Worm (Caenorhabditis elegans) whole organism, midembryonic: ENCODE results near the gene igdb-2.

ENCODE experiments used
- T22C8.4 ChIP-seq: fragments of 200-800 bp; sonication (Bioruptor generic); IDR thresholded peaks from 2 replicates; pipeline ENCODE4 v1.3.6; 2022; ENCODE audit warnings: missing genetic modification characterization, missing compliant biosample characterization
- cog-1 ChIP-seq: sonication (generic microtip); optimal IDR thresholded peaks from 2 replicates; lab custom pipeline; 2016; ENCODE audit warnings: missing genetic modification characterization, missing compliant biosample characterization
- flt-1 ChIP-seq: fragments of 200-800 bp; sonication (Bioruptor generic); IDR thresholded peaks from 2 replicates; pipeline ENCODE4 v1.3.6; 2022; ENCODE audit warnings: missing genetic modification characterization, missing compliant biosample characterization
- klf-2 ChIP-seq: fragments of 200-800 bp; sonication (Bioruptor generic); conservative IDR thresholded peaks from 2 replicates; pipeline ENCODE4 v1.3.6; 2022; ENCODE audit warnings: missing genetic modification reagents, missing genetic modification characterization, missing compliant biosample characterization
- med-1 ChIP-seq: sonication (generic microtip); optimal IDR thresholded peaks from 2 replicates; lab custom pipeline; 2017; ENCODE audit warnings: missing genetic modification characterization, mild to moderate bottlenecking, missing compliant biosample characterization, antibody characterized with exemption, missing genetic modification reagents; ENCODE audit not compliant: insufficient read depth
- ref-1 ChIP-seq: fragments of 200-800 bp; sonication (Bioruptor generic); conservative IDR thresholded peaks from 2 replicates; pipeline ENCODE4 v1.3.6; 2022; ENCODE audit warnings: missing genetic modification reagents, missing genetic modification characterization, missing compliant biosample characterization
- tab-1 ChIP-seq: fragments of 200-800 bp; sonication (Bioruptor generic); IDR thresholded peaks from 2 replicates; pipeline ENCODE4 v1.3.6; 2022; ENCODE audit warnings: missing genetic modification characterization, missing compliant biosample characterization
- ztf-23 ChIP-seq: fragments of 200-800 bp; sonication (Bioruptor generic); IDR thresholded peaks from 2 replicates; pipeline ENCODE4 v1.3.6; 2022; ENCODE audit warnings: missing genetic modification reagents, missing genetic modification characterization, missing compliant biosample characterization
- ztf-29 ChIP-seq: fragments of 200-800 bp; sonication (Bioruptor generic); IDR thresholded peaks from 2 replicates; pipeline ENCODE4 v1.3.6; 2022; ENCODE audit warnings: missing genetic modification reagents, missing genetic modification characterization, missing compliant biosample characterization

igdb-2 gene

DNA sequence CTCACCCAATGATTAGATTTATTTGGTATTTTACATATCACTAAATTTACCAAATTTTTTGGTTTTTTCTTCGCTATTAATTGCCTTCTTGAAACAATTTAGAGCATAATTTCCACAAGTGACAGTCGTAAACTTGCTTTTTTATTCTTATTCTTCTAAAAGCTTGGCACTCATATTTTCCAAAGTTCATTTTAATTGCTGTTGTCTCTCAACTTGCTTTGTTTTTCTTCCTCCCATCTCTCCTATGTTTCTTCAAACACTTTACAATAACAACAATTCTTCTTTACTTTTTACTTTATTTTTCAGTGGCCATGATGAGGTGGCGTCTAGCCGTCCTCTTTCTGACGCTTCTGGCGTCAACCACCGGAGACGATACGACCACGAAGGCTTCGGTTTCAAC is at the start of gene igdb-2:
Gene igdb-2 (plus strand): TSS at position 301 of the 400 bp plus-strand sequence.
- TF ChIP-seq T22C8.4 (GFP tag; lab: Robert Waterston, UW) = no peak
- no peak for TF ChIP-seq ref-1
- no peak for TF ChIP-seq klf-2 (GFP tag; lab: Robert Waterston, UW)
- no peak for TF ChIP-seq ztf-29
- TF ChIP-seq flt-1 (GFP tag; lab: Robert Waterston, UW) = no peak
- no peak for TF ChIP-seq cog-1 (tag; lab: Kevin White, UChicago)
- no peak for TF ChIP-seq med-1 (GFP tag; lab: Kevin White, UChicago)
- no peak for TF ChIP-seq ztf-23
- no peak for TF ChIP-seq tab-1 (GFP tag; lab: Robert Waterston, UW)

- TF ChIP-seq ref-1 = no peak
- no peak for TF ChIP-seq tab-1 (GFP tag; lab: Robert Waterston, UW)
- TF ChIP-seq med-1 (GFP tag; lab: Kevin White, UChicago) = no peak
- no peak for TF ChIP-seq ztf-23
- TF ChIP-seq T22C8.4 (GFP tag; lab: Robert Waterston, UW) = no peak
- TF ChIP-seq klf-2 (GFP tag; lab: Robert Waterston, UW) = no peak
- TF ChIP-seq ztf-29 = no peak
- no peak for TF ChIP-seq cog-1 (tag; lab: Kevin White, UChicago)
- TF ChIP-seq flt-1 (GFP tag; lab: Robert Waterston, UW) = no peak
These were observed 49.2 kb upstream of the igdb-2 start for ce11 chrIV:12419291-12419690.

DNA sequence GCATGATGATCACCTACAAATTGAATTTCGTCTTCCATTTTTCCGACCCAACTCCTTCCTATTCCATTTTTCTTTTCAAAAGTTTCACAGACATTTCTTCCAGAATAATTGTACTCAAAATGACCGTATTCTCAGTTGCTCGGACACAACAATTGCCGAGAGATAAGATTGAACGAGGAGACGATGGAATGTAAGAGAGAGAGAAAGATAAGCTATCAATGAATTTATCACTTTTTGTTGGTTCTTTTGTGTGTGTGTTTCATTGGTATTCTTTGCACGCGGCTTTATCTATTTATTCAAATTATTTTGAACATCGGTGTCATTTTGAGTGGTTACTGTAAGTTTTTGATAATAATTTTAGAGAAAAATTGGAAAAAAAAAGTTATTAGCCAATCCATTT is 48.0 kb upstream of the igdb-2 start, which contains the start of gene ugt-65:
Gene ugt-65 (plus strand): TSS at position 229 of the 400 bp plus-strand sequence.
- no peak for TF ChIP-seq T22C8.4 (GFP tag; lab: Robert Waterston, UW)
- TF ChIP-seq cog-1 (tag; lab: Kevin White, UChicago) = no peak
- TF ChIP-seq ref-1 = no peak
- no peak for TF ChIP-seq tab-1 (GFP tag; lab: Robert Waterston, UW)
- no peak for TF ChIP-seq flt-1 (GFP tag; lab: Robert Waterston, UW)
- TF ChIP-seq klf-2 (GFP tag; lab: Robert Waterston, UW) = no peak
- TF ChIP-seq ztf-23 = no peak
- no peak for TF ChIP-seq med-1 (GFP tag; lab: Kevin White, UChicago)
- TF ChIP-seq ztf-29 = no peak

DNA sequence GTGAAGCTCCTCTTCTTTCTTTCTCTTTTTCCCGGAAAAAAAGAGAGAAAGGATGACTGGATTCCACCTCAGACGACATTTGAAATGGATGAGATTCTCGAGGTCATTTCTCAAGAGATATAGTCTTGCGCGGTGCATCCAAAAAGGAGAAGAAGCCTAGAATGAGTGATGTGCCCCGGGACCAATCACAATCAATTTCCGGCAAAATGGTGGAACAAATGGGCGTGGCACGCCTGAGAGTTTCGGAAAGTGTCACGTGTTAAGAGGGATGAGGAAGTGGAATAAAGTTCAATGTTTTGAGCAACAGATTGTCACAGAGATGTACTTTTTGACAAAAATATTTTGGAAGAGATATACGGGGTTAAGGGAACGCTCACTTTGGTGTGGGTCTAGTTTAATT is 42.9 kb upstream of the igdb-2 start:
- TF ChIP-seq ref-1 (no peak), T22C8.4 (GFP tag; lab: Robert Waterston, UW) (no peak), med-1 (GFP tag; lab: Kevin White, UChicago) (no peak)

DNA sequence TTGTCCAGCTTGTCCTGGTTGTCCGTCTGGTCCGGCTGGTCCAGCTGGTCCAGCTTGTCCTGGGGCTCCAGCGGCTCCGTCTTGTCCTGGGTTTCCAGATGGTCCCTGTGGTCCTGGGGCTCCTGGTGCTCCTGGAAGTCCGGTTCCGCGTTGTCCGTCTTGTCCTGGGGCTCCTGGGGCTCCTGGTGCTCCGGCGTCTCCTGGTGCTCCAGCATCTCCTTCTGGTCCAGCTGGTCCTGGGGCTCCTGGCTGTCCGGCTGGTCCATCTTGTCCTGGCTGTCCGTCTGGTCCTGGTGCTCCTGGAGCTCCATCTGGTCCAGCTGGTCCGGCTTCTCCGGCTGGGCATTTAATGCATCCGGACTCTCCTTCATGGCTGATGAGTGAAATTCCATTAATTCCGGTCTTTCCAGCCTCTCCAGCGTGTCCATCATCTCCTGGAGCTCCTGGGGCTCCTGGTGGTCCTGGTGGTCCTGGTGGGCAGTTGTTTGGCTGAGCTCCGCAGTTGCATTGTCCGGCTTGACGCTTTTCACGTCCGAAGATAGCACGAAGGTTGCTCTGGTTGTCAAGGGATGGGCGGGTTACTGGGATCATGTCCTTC is 40.7 kb upstream of the igdb-2 start:
- TF ChIP-seq T22C8.4 (GFP tag; lab: Robert Waterston, UW) (no peak), cog-1 (tag; lab: Kevin White, UChicago) (no peak), ref-1 (no peak), klf-2 (GFP tag; lab: Robert Waterston, UW) (0 out of 2 replicates have a peak, but pooled peaks have one; percentile 10), tab-1 (GFP tag; lab: Robert Waterston, UW) (0 out of 2 replicates have a peak, but pooled peaks have one; percentile 31), ztf-29 (no peak), ztf-23 (no peak)

- TF ChIP-seq ref-1 (no peak), cog-1 (tag; lab: Kevin White, UChicago) (no peak), med-1 (GFP tag; lab: Kevin White, UChicago) (no peak), tab-1 (GFP tag; lab: Robert Waterston, UW) (no peak), T22C8.4 (GFP tag; lab: Robert Waterston, UW) (no peak), flt-1 (GFP tag; lab: Robert Waterston, UW) (no peak), ztf-23 (no peak), ztf-29 (no peak), klf-2 (GFP tag; lab: Robert Waterston, UW) (no peak)
These were observed 40.0 kb upstream of the igdb-2 start, which contains the start of gene col-130 for ce11 chrIV:12428467-12428866. col-130 (minus strand) TSS chrIV:12428516.

DNA sequence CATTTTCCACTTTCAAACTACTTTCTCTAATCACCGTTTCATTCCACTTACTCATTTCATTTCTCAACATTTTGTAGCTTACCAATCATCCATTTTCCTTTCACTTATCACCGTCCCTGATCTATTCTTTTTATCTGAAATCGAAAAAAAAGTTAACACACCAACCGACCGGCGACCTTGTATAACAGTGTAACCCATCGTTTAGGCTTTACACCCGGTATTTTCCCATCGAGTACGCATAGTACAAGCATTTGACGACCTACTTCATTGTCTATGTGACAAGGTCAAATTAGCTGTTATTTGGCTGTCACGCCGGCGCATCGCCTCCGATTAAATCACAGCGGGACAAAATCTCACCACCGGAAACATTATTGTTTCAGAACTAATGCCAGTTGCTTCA is 39.0 kb upstream of the igdb-2 start:
- TF ChIP-seq ztf-23 (no peak), tab-1 (GFP tag; lab: Robert Waterston, UW) (no peak), flt-1 (GFP tag; lab: Robert Waterston, UW) (no peak)

DNA sequence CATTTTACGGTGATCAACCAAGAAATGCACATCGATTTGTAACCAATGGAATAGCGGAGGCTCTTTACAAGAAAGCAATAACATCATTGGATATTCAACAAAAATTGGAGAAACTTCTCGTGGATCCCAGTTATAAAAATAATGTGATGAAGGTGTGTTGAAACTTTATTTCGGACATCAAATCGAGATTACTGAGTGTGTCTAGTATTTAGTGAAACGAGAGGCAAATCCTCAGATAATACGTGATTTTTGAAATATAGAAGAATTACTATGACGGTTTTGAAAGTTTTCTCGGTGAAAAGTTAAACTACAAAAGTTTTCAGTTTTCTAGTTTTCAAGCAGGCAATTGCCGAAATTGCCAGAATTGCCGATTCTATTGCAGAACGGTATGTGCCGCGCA is 36.7 kb upstream of the igdb-2 start:
- TF ChIP-seq tab-1 (GFP tag; lab: Robert Waterston, UW) (no peak), T22C8.4 (GFP tag; lab: Robert Waterston, UW) (no peak), ztf-23 (no peak), ref-1 (no peak), flt-1 (GFP tag; lab: Robert Waterston, UW) (no peak), klf-2 (GFP tag; lab: Robert Waterston, UW) (no peak), ztf-29 (no peak), med-1 (GFP tag; lab: Kevin White, UChicago) (no peak), cog-1 (tag; lab: Kevin White, UChicago) (no peak)

DNA sequence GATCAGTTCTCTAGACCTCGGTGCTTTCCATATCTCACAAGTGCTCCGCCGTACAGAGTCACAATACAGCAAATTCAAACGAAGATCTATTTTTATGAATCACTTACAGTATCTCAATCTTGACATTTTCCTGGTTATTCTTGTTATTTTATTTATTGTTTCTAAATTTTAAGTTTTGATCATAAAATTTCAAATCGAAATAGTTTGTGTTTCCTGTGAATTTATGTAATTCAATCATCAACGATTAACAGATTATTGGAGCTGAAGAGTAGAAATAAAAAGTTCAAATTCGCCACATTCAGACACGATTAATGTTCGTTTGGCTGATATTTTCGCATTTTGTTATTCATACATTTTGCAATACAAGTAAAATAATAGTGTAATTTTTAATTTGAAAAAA is 36.1 kb upstream of the igdb-2 start, which contains the start of gene clec-184:
Gene clec-184 (plus strand): TSS at position 301 of the 400 bp plus-strand sequence.
- no peak for TF ChIP-seq ztf-29
- no peak for TF ChIP-seq med-1 (GFP tag; lab: Kevin White, UChicago)
- no peak for TF ChIP-seq ztf-23
- no peak for TF ChIP-seq T22C8.4 (GFP tag; lab: Robert Waterston, UW)

ce11 chrIV:12435442-12435841 is 33.0 kb upstream of the igdb-2 start, which contains the start of gene irg-4:
irg-4 (plus strand) TSS chrIV:12435833.
- TF ChIP-seq klf-2 (GFP tag; lab: Robert Waterston, UW) = no peak
- TF ChIP-seq ztf-29 = no peak
- no peak for TF ChIP-seq tab-1 (GFP tag; lab: Robert Waterston, UW)
- TF ChIP-seq ztf-23 = no peak
- TF ChIP-seq T22C8.4 (GFP tag; lab: Robert Waterston, UW) = no peak
- TF ChIP-seq flt-1 (GFP tag; lab: Robert Waterston, UW) = no peak
- no peak for TF ChIP-seq cog-1 (tag; lab: Kevin White, UChicago)
- no peak for TF ChIP-seq ref-1
- no peak for TF ChIP-seq med-1 (GFP tag; lab: Kevin White, UChicago)
